Worm (Caenorhabditis elegans) whole organism, mixed stage, embryonic: ENCODE results near the gene F42A6.6.
"Not testable (repeated sequence)": the region's sequence is repeated elsewhere in the genome, so short reads cannot be mapped to it uniquely, and the experiment has no call there.

ENCODE experiments used
- M03D4.4 ChIP-seq: sonication (generic microtip); optimal IDR thresholded peaks from 2 replicates; lab custom pipeline; 2017; ENCODE audit warnings: mild to moderate bottlenecking, missing genetic modification characterization, missing compliant biosample characterization
- bed-3 ChIP-seq: fragments of 200-800 bp; sonication (Bioruptor generic); optimal IDR thresholded peaks from 3 replicates; lab custom pipeline; 2018; ENCODE audit warnings: mild to moderate bottlenecking, missing genetic modification characterization, moderate library complexity, missing compliant biosample characterization
- blmp-1 ChIP-seq: fragments of 150-350 bp; optimal IDR thresholded peaks from 2 replicates; lab custom pipeline; 2014; ENCODE audit warnings: missing biosample characterization, missing genetic modification characterization
- ceh-39 ChIP-seq: fragments of 150-350 bp; optimal IDR thresholded peaks from 2 replicates; lab custom pipeline; 2014; ENCODE audit warnings: missing biosample characterization, missing genetic modification characterization
- ceh-83 ChIP-seq: fragments of 200-800 bp; sonication (Bioruptor generic); optimal IDR thresholded peaks from 2 replicates; lab custom pipeline; 2018; ENCODE audit warnings: mild to moderate bottlenecking, missing genetic modification characterization, missing compliant biosample characterization
- ces-1 ChIP-seq: fragments of 150-350 bp; optimal IDR thresholded peaks from 2 replicates; lab custom pipeline; 2014; ENCODE audit warnings: missing biosample characterization, missing genetic modification reagents, missing genetic modification characterization
- cnd-1 ChIP-seq: fragments of 200-800 bp; sonication (Bioruptor generic); optimal IDR thresholded peaks from 2 replicates; lab custom pipeline; 2018; ENCODE audit warnings: mild to moderate bottlenecking, missing genetic modification characterization, missing compliant biosample characterization
- drap-1 ChIP-seq: fragments of 200-800 bp; sonication (Bioruptor generic); optimal IDR thresholded peaks from 3 replicates; lab custom pipeline; 2018; ENCODE audit warnings: mild to moderate bottlenecking, missing genetic modification characterization, missing compliant biosample characterization
- elt-1 ChIP-seq: sonication (generic microtip); optimal IDR thresholded peaks from 2 replicates; lab custom pipeline; 2017; ENCODE audit warnings: missing genetic modification characterization, mild to moderate bottlenecking, missing compliant biosample characterization, antibody characterized with exemption, moderate library complexity, borderline replicate concordance; ENCODE audit not compliant: insufficient read depth
- elt-3 ChIP-seq: fragments of 150-350 bp; optimal IDR thresholded peaks from 2 replicates; lab custom pipeline; 2014; ENCODE audit warnings: missing biosample characterization, missing genetic modification characterization
- flh-1 ChIP-seq: fragments of 200-800 bp; sonication (Bioruptor generic); optimal IDR thresholded peaks from 2 replicates; lab custom pipeline; 2018; ENCODE audit warnings: mild to moderate bottlenecking, missing genetic modification characterization, moderate library complexity, missing compliant biosample characterization
- ham-2 ChIP-seq: fragments of 200-800 bp; sonication (Bioruptor generic); optimal IDR thresholded peaks from 2 replicates; lab custom pipeline; 2018; ENCODE audit warnings: mild to moderate bottlenecking, missing genetic modification characterization, missing compliant biosample characterization
- hlh-1 ChIP-seq: fragments of 150-350 bp; optimal IDR thresholded peaks from 2 replicates; lab custom pipeline; 2014; ENCODE audit warnings: missing biosample characterization, missing genetic modification reagents, missing genetic modification characterization
- lin-13 ChIP-seq: fragments of 150-350 bp; optimal IDR thresholded peaks from 2 replicates; lab custom pipeline; 2014; ENCODE audit warnings: missing biosample characterization, missing genetic modification characterization
- lin-32 ChIP-seq: fragments of 200-800 bp; sonication (Bioruptor generic); optimal IDR thresholded peaks from 2 replicates; lab custom pipeline; 2018; ENCODE audit warnings: mild to moderate bottlenecking, missing genetic modification characterization, missing compliant biosample characterization
- lsy-2 ChIP-seq: fragments of 150-350 bp; optimal IDR thresholded peaks from 2 replicates; lab custom pipeline; 2014; ENCODE audit warnings: missing biosample characterization, missing genetic modification characterization
- mab-5 ChIP-seq: fragments of 150-350 bp; optimal IDR thresholded peaks from 2 replicates; lab custom pipeline; 2014; ENCODE audit warnings: missing biosample characterization, missing genetic modification characterization
- mep-1 ChIP-seq: fragments of 150-350 bp; optimal IDR thresholded peaks from 2 replicates; lab custom pipeline; 2017; ENCODE audit warnings: missing biosample characterization, missing genetic modification reagents, missing genetic modification characterization, inconsistent platforms
- nhr-12 ChIP-seq: fragments of 150-350 bp; optimal IDR thresholded peaks from 2 replicates; lab custom pipeline; 2014; ENCODE audit warnings: missing biosample characterization, missing genetic modification characterization
- nhr-2 ChIP-seq: fragments of 150-350 bp; optimal IDR thresholded peaks from 2 replicates; lab custom pipeline; 2014; ENCODE audit warnings: missing biosample characterization, missing genetic modification characterization
- nhr-237 ChIP-seq: fragments of 150-350 bp; optimal IDR thresholded peaks from 2 replicates; lab custom pipeline; 2014; ENCODE audit warnings: missing biosample characterization, missing genetic modification characterization
- nhr-28 ChIP-seq: fragments of 150-350 bp; optimal IDR thresholded peaks from 2 replicates; lab custom pipeline; 2014; ENCODE audit warnings: missing biosample characterization, missing genetic modification characterization
- nhr-76 ChIP-seq: sonication (generic microtip); optimal IDR thresholded peaks from 2 replicates; lab custom pipeline; 2017; ENCODE audit warnings: missing biosample characterization, missing genetic modification characterization
- pha-4 ChIP-seq: fragments of 150-350 bp; optimal IDR thresholded peaks from 2 replicates; lab custom pipeline; 2018; ENCODE audit warnings: missing biosample characterization, missing genetic modification reagents, missing genetic modification characterization
- sem-2 ChIP-seq: fragments of 200-800 bp; sonication (Bioruptor generic); optimal IDR thresholded peaks from 2 replicates; lab custom pipeline; 2018; ENCODE audit warnings: mild to moderate bottlenecking, missing genetic modification characterization, missing compliant biosample characterization
- snpc-4 ChIP-seq: fragments of 150-350 bp; optimal IDR thresholded peaks from 2 replicates; lab custom pipeline; 2014; ENCODE audit warnings: missing biosample characterization, missing genetic modification characterization
- sptf-1 ChIP-seq: sonication (generic microtip); optimal IDR thresholded peaks from 2 replicates; lab custom pipeline; 2017; ENCODE audit warnings: mild to moderate bottlenecking, missing genetic modification characterization, moderate library complexity, missing compliant biosample characterization
- tbx-8 ChIP-seq: fragments of 200-800 bp; sonication (Bioruptor generic); optimal IDR thresholded peaks from 2 replicates; lab custom pipeline; 2018; ENCODE audit warnings: mild to moderate bottlenecking, missing genetic modification characterization, moderate library complexity, missing compliant biosample characterization
- unc-120 ChIP-seq: sonication (generic microtip); optimal IDR thresholded peaks from 2 replicates; lab custom pipeline; 2017; ENCODE audit warnings: missing genetic modification characterization, missing compliant biosample characterization; ENCODE audit not compliant: poor library complexity, severe bottlenecking
- unc-62 ChIP-seq: fragments of 150-350 bp; optimal IDR thresholded peaks from 2 replicates; lab custom pipeline; 2014; ENCODE audit warnings: missing biosample characterization, missing genetic modification reagents, missing genetic modification characterization
- zip-8 ChIP-seq: fragments of 150-350 bp; optimal IDR thresholded peaks from 2 replicates; lab custom pipeline; 2014; ENCODE audit warnings: missing biosample characterization, missing genetic modification characterization

F42A6.6 gene

ce11 chrIV:3308885-3309284, 27.8 kb downstream of the F42A6.6 start:
- TF ChIP-seq zip-8 = no peak

ce11 chrIV:3307463-3307862, 29.2 kb downstream of the F42A6.6 start, which contains the start of gene W08E12.9:
W08E12.9 (minus strand) TSS chrIV:3307563.
- TF ChIP-seq flh-1 (GFP tag; lab: Kevin White, UChicago) = no peak
- TF ChIP-seq sem-2 (GFP tag; lab: Kevin White, UChicago) = no peak
- TF ChIP-seq sptf-1 (tag; lab: Kevin White, UChicago) = no peak
- no peak for TF ChIP-seq lin-32 (GFP tag; lab: Kevin White, UChicago)
- TF ChIP-seq zip-8 = no peak
- no peak for TF ChIP-seq cnd-1 (tag; lab: Kevin White, UChicago)
- TF ChIP-seq ces-1 (GFP tag; lab: Kevin White, UChicago) = no peak
- no peak for TF ChIP-seq ceh-83 (GFP tag; lab: Kevin White, UChicago)
- TF ChIP-seq elt-3 = no peak
- TF ChIP-seq nhr-237 = no peak
- TF ChIP-seq M03D4.4 = no peak
- no peak for TF ChIP-seq nhr-12
- TF ChIP-seq ham-2 (GFP tag; lab: Kevin White, UChicago) = no peak
- no peak for TF ChIP-seq unc-62 (GFP tag; lab: Kevin White, UChicago)
- TF ChIP-seq tbx-8 (GFP tag; lab: Kevin White, UChicago) = no peak
- no peak for TF ChIP-seq nhr-28 (tag; lab: Kevin White, UChicago)
- no peak for TF ChIP-seq pha-4 (tag; lab: Kevin White, UChicago)
- no peak for TF ChIP-seq snpc-4 (tag; lab: Kevin White, UChicago)
- TF ChIP-seq lsy-2 (tag; lab: Kevin White, UChicago) = no peak
- no peak for TF ChIP-seq hlh-1 (tag; lab: Kevin White, UChicago)

- TF ChIP-seq nhr-76 (tag; lab: Kevin White, UChicago) (no peak), ceh-39 (tag; lab: Kevin White, UChicago) (no peak), nhr-237 (no peak), M03D4.4 (no peak), lin-13 (tag; lab: Kevin White, UChicago) (no peak), nhr-2 (tag; lab: Kevin White, UChicago) (no peak), lin-32 (GFP tag; lab: Kevin White, UChicago) (no peak), ces-1 (GFP tag; lab: Kevin White, UChicago) (no peak), drap-1 (GFP tag; lab: Kevin White, UChicago) (no peak), blmp-1 (tag; lab: Kevin White, UChicago) (no peak), bed-3 (GFP tag; lab: Kevin White, UChicago) (no peak), mep-1 (tag; lab: Kevin White, UChicago) (no peak), zip-8 (no peak), unc-62 (GFP tag; lab: Kevin White, UChicago) (no peak), snpc-4 (tag; lab: Kevin White, UChicago) (no peak), elt-1 (tag; lab: Kevin White, UChicago) (no peak), sptf-1 (tag; lab: Kevin White, UChicago) (no peak)
- TF ChIP-seq, all 35 proteins: peak for 0
Measured at ce11 chrIV:3305575-3305974, 31.1 kb downstream of the F42A6.6 start, which contains the start of gene W08E12.2. W08E12.2 (plus strand) TSS chrIV:3305875.

- not testable (repeated sequence) for TF ChIP-seq cnd-1 (tag; lab: Kevin White, UChicago); bed-3 (GFP tag; lab: Kevin White, UChicago); zip-8
Measured at ce11 chrIV:3303690-3304089, 33.0 kb downstream of the F42A6.6 start, which contains the start of gene idpp-12. idpp-12 (plus strand) TSS chrIV:3303990.

- not testable (repeated sequence) for TF ChIP-seq lin-13, blmp-1, hlh-1 (tag; lab: Kevin White, UChicago)
Measured at ce11 chrIV:3302058-3302457, 34.6 kb downstream of the F42A6.6 start, which contains the start of gene W08E12.4. W08E12.4 (plus strand) TSS chrIV:3302358.

ce11 chrIV:3300492-3300891, 36.2 kb downstream of the F42A6.6 start, which contains the start of gene W08E12.5:
W08E12.5 (plus strand) TSS chrIV:3300792.
- TF ChIP-seq sptf-1 (tag; lab: Kevin White, UChicago) (no peak), cnd-1 (tag; lab: Kevin White, UChicago) (no peak), nhr-237 (no peak), mab-5 (no peak), bed-3 (GFP tag; lab: Kevin White, UChicago) (no peak), snpc-4 (tag; lab: Kevin White, UChicago) (no peak), lsy-2 (tag; lab: Kevin White, UChicago) (no peak), nhr-76 (tag; lab: Kevin White, UChicago) (no peak), unc-120 (tag; lab: Kevin White, UChicago) (no peak), drap-1 (GFP tag; lab: Kevin White, UChicago) (no peak), ceh-83 (GFP tag; lab: Kevin White, UChicago) (no peak), zip-8 (no peak)
